Worm (Caenorhabditis elegans) whole organism, L4 larva: ENCODE measurements around the gene F59B10.3.

ENCODE experiments used
- D1046.2 ChIP-seq: fragments of 200-800 bp; sonication (Bioruptor generic); IDR thresholded peaks from 2 replicates; pipeline ENCODE4 v1.3.6; 2022; ENCODE audit warnings: missing genetic modification characterization, missing compliant biosample characterization
- F26F4.8 ChIP-seq: fragments of 200-800 bp; sonication (Bioruptor generic); conservative IDR thresholded peaks from 2 replicates; pipeline ENCODE4 v1.3.6; 2022; ENCODE audit warnings: missing genetic modification characterization, missing compliant biosample characterization
- F37D6.2 ChIP-seq: sonication (generic microtip); optimal IDR thresholded peaks from 2 replicates; lab custom pipeline; 2016; ENCODE audit warnings: mild to moderate bottlenecking, missing genetic modification characterization, missing compliant biosample characterization
- F44E2.7 ChIP-seq: fragments of 200-800 bp; sonication (Bioruptor generic); IDR thresholded peaks from 2 replicates; pipeline ENCODE4 v2.1.2; 2022; ENCODE audit warnings: missing genetic modification characterization, missing compliant biosample characterization
- F49E8.2 ChIP-seq: sonication (generic microtip); optimal IDR thresholded peaks from 2 replicates; lab custom pipeline; 2016; ENCODE audit warnings: missing compliant biosample characterization, mild to moderate bottlenecking, missing genetic modification characterization, borderline replicate concordance
- Y48G9A.11 ChIP-seq: fragments of 200-800 bp; sonication (Bioruptor generic); IDR thresholded peaks from 2 replicates; pipeline ENCODE4 v1.3.6; 2022; ENCODE audit warnings: missing genetic modification reagents, missing genetic modification characterization, missing compliant biosample characterization
- Y75B8A.6 ChIP-seq: fragments of 200-800 bp; sonication (Bioruptor generic); IDR thresholded peaks from 2 replicates; pipeline ENCODE4 v1.3.6; 2022; ENCODE audit warnings: missing genetic modification reagents, missing genetic modification characterization, missing compliant biosample characterization
- ZK337.2 ChIP-seq: fragments of 200-800 bp; sonication (Bioruptor generic); IDR thresholded peaks from 2 replicates; pipeline ENCODE4 v1.3.6; 2022; ENCODE audit warnings: missing genetic modification reagents, missing genetic modification characterization, missing compliant biosample characterization
- aha-1 ChIP-seq: fragments of 150-350 bp; peaks from one replicate; lab custom pipeline; 2014; ENCODE audit warnings: missing biosample characterization, missing genetic modification characterization
- arid-1 ChIP-seq: fragments of 200-800 bp; sonication (Bioruptor generic); conservative IDR thresholded peaks from 2 replicates; pipeline ENCODE4 v1.3.6; 2022; ENCODE audit warnings: missing genetic modification reagents, missing genetic modification characterization, missing compliant biosample characterization
- ceh-20 ChIP-seq: fragments of 200-800 bp; sonication (Bioruptor generic); IDR thresholded peaks from 2 replicates; pipeline ENCODE4 v1.3.6; 2022; ENCODE audit warnings: missing genetic modification reagents, missing genetic modification characterization, missing compliant biosample characterization
- cey-2 ChIP-seq: sonication (generic microtip); optimal IDR thresholded peaks from 3 replicates; lab custom pipeline; 2017; ENCODE audit warnings: missing genetic modification characterization, mild to moderate bottlenecking, missing compliant biosample characterization, antibody characterized with exemption, borderline replicate concordance; ENCODE audit not compliant: insufficient read depth
- daf-12 ChIP-seq: fragments of 150-350 bp; optimal IDR thresholded peaks from 2 replicates; lab custom pipeline; 2014; ENCODE audit warnings: missing biosample characterization, missing genetic modification reagents, missing genetic modification characterization
- daf-19 ChIP-seq: fragments of 200-800 bp; sonication (Bioruptor generic); conservative IDR thresholded peaks from 2 replicates; pipeline ENCODE4 v1.3.6; 2022; ENCODE audit warnings: missing genetic modification characterization, missing compliant biosample characterization
- dpl-1 ChIP-seq: fragments of 150-350 bp; optimal IDR thresholded peaks from 2 replicates; lab custom pipeline; 2014; ENCODE audit warnings: missing biosample characterization, missing genetic modification reagents, missing genetic modification characterization
- dve-1 ChIP-seq: sonication (generic microtip); optimal IDR thresholded peaks from 2 replicates; lab custom pipeline; 2017; ENCODE audit warnings: antibody characterized with exemption, mild to moderate bottlenecking, missing genetic modification characterization, missing compliant biosample characterization; ENCODE audit not compliant: insufficient read depth
- egl-27 ChIP-seq: sonication (generic microtip); optimal IDR thresholded peaks from 3 replicates; lab custom pipeline; 2017; ENCODE audit warnings: missing biosample characterization, missing genetic modification reagents, missing genetic modification characterization
- gei-8 ChIP-seq: fragments of 200-800 bp; sonication (Bioruptor generic); optimal IDR thresholded peaks from 2 replicates; lab custom pipeline; 2018; ENCODE audit warnings: mild to moderate bottlenecking, missing genetic modification characterization, missing compliant biosample characterization
- hif-1 ChIP-seq, 2 experiments: sonication (generic microtip); optimal IDR thresholded peaks; 2 replicates each; lab custom pipeline; 2016 to 2017; ENCODE audit warnings: missing compliant biosample characterization in 2 of 2, missing genetic modification characterization in 2 of 2, missing genetic modification reagents in 2 of 2, missing genotype in 2 of 2, mild to moderate bottlenecking in 1 of 2
- hlh-11 ChIP-seq: fragments of 200-800 bp; sonication (Bioruptor generic); optimal IDR thresholded peaks from 2 replicates; lab custom pipeline; 2018; ENCODE audit warnings: mild to moderate bottlenecking, missing genetic modification characterization, missing compliant biosample characterization
- hlh-30 ChIP-seq: sonication (generic microtip); optimal IDR thresholded peaks from 2 replicates; lab custom pipeline; 2017; ENCODE audit warnings: antibody characterized with exemption, mild to moderate bottlenecking, missing genetic modification characterization, missing compliant biosample characterization; ENCODE audit not compliant: insufficient read depth
- lin-13 ChIP-seq: fragments of 150-350 bp; optimal IDR thresholded peaks from 2 replicates; lab custom pipeline; 2014; ENCODE audit warnings: missing biosample characterization, missing genetic modification reagents, missing genetic modification characterization
- lir-3 ChIP-seq: sonication (generic microtip); optimal IDR thresholded peaks from 2 replicates; lab custom pipeline; 2016; ENCODE audit warnings: mild to moderate bottlenecking, missing genetic modification characterization, missing compliant biosample characterization
- madf-5 ChIP-seq, 2 experiments: fragments of 200-800 bp; sonication (Bioruptor generic); IDR thresholded peaks; 2 replicates each; pipeline ENCODE4 v1.3.6; 2022; ENCODE audit warnings: missing compliant biosample characterization in 2 of 2, missing genetic modification characterization in 2 of 2
- mxl-2 ChIP-seq: fragments of 200-800 bp; sonication (Bioruptor generic); conservative IDR thresholded peaks from 2 replicates; pipeline ENCODE4 v1.3.6; 2022; ENCODE audit warnings: missing genetic modification reagents, missing genetic modification characterization, missing compliant biosample characterization
- mxl-3 ChIP-seq: fragments of 200-800 bp; sonication (Bioruptor generic); optimal IDR thresholded peaks from 2 replicates; lab custom pipeline; 2018; ENCODE audit warnings: mild to moderate bottlenecking, missing genetic modification characterization, missing compliant biosample characterization
- nhr-10 ChIP-seq: fragments of 150-350 bp; optimal IDR thresholded peaks from 2 replicates; lab custom pipeline; 2014; ENCODE audit warnings: missing biosample characterization, missing genetic modification characterization
- nhr-102 ChIP-seq: sonication (generic microtip); optimal IDR thresholded peaks from 2 replicates; lab custom pipeline; 2016; ENCODE audit warnings: mild to moderate bottlenecking, missing genetic modification characterization, moderate library complexity, missing compliant biosample characterization
- nhr-11 ChIP-seq: fragments of 150-350 bp; optimal IDR thresholded peaks from 2 replicates; lab custom pipeline; 2014; ENCODE audit warnings: missing biosample characterization, missing genetic modification characterization
- nhr-111 ChIP-seq: fragments of 200-800 bp; sonication (Bioruptor generic); optimal IDR thresholded peaks from 2 replicates; lab custom pipeline; 2018; ENCODE audit warnings: mild to moderate bottlenecking, missing genetic modification characterization, missing compliant biosample characterization
- nhr-25 ChIP-seq: sonication (generic microtip); optimal IDR thresholded peaks from 2 replicates; lab custom pipeline; 2017; ENCODE audit warnings: missing genetic modification characterization, mild to moderate bottlenecking, missing compliant biosample characterization, antibody characterized with exemption, moderate library complexity, borderline replicate concordance; ENCODE audit not compliant: insufficient read depth
- nhr-28 ChIP-seq: fragments of 150-350 bp; optimal IDR thresholded peaks from 2 replicates; lab custom pipeline; 2014; ENCODE audit warnings: missing biosample characterization, missing genetic modification characterization
- nhr-41 ChIP-seq: fragments of 200-800 bp; sonication (Bioruptor generic); IDR thresholded peaks from 2 replicates; pipeline ENCODE4 v1.3.6; 2022; ENCODE audit warnings: missing genetic modification reagents, missing genetic modification characterization, missing compliant biosample characterization
- nhr-48 ChIP-seq: sonication (generic microtip); optimal IDR thresholded peaks from 2 replicates; lab custom pipeline; 2016; ENCODE audit warnings: mild to moderate bottlenecking, missing genetic modification characterization, missing compliant biosample characterization
- pqm-1 ChIP-seq: sonication (generic microtip); optimal IDR thresholded peaks from 2 replicates; lab custom pipeline; 2017; ENCODE audit warnings: missing biosample characterization, missing genetic modification characterization
- rbr-2 ChIP-seq: sonication (generic microtip); optimal IDR thresholded peaks from 2 replicates; lab custom pipeline; 2016; ENCODE audit warnings: missing genotype, missing genetic modification characterization, missing compliant biosample characterization
- saeg-2 ChIP-seq: fragments of 200-800 bp; sonication (Bioruptor generic); IDR thresholded peaks from 2 replicates; pipeline ENCODE4 v1.3.6; 2022; ENCODE audit warnings: missing genetic modification reagents, missing genetic modification characterization, missing compliant biosample characterization
- set-16 ChIP-seq: fragments of 200-800 bp; sonication (Bioruptor generic); IDR thresholded peaks from 2 replicates; pipeline ENCODE4 v1.3.6; 2022; ENCODE audit warnings: missing genetic modification reagents, missing genetic modification characterization, missing compliant biosample characterization
- snpc-1.2 ChIP-seq: fragments of 200-800 bp; sonication (Bioruptor generic); IDR thresholded peaks from 2 replicates; pipeline ENCODE4 v1.3.6; 2022; ENCODE audit warnings: missing genetic modification reagents, missing genetic modification characterization, missing compliant biosample characterization
- snpc-4 ChIP-seq: fragments of 150-350 bp; optimal IDR thresholded peaks from 2 replicates; lab custom pipeline; 2014; ENCODE audit warnings: missing biosample characterization, missing genetic modification characterization
- tag-97 ChIP-seq: fragments of 200-800 bp; sonication (Bioruptor generic); IDR thresholded peaks from 2 replicates; pipeline ENCODE4 v1.3.6; 2022; ENCODE audit warnings: missing genetic modification characterization, missing compliant biosample characterization
- unc-130 ChIP-seq: sonication (generic microtip); optimal IDR thresholded peaks from 2 replicates; lab custom pipeline; 2016; ENCODE audit warnings: missing genetic modification reagents, missing genetic modification characterization, missing compliant biosample characterization
- unc-39 ChIP-seq: sonication (generic microtip); optimal IDR thresholded peaks from 2 replicates; lab custom pipeline; 2017; ENCODE audit warnings: missing biosample characterization, missing genetic modification characterization
- unc-62 ChIP-seq, 3 experiments: fragments of 150-350 bp in 1 of 3; sonication (generic microtip); optimal IDR thresholded peaks in 2 of 3; peaks in 1 of 3; 1 replicate in 1 of 3; 2 replicates in 2 of 3; lab custom pipeline; 2014 to 2017; ENCODE audit warnings: missing biosample characterization in 3 of 3, missing genetic modification characterization in 3 of 3, missing genetic modification reagents in 3 of 3, missing genotype in 1 of 3
- vab-7 ChIP-seq: fragments of 200-800 bp; sonication (Bioruptor generic); IDR thresholded peaks from 2 replicates; pipeline ENCODE4 v1.3.6; 2022; ENCODE audit warnings: missing genetic modification reagents, missing genetic modification characterization, missing compliant biosample characterization
- zag-1 ChIP-seq: fragments of 150-350 bp; optimal IDR thresholded peaks from 2 replicates; lab custom pipeline; 2014; ENCODE audit warnings: missing biosample characterization, missing genetic modification characterization
- zip-2 ChIP-seq: fragments of 150-350 bp; optimal IDR thresholded peaks from 2 replicates; lab custom pipeline; 2014; ENCODE audit warnings: missing biosample characterization, missing genetic modification characterization
- ztf-11 ChIP-seq: fragments of 150-350 bp; optimal IDR thresholded peaks from 2 replicates; lab custom pipeline; 2014; ENCODE audit warnings: missing biosample characterization, missing genetic modification characterization
- ztf-7 ChIP-seq: fragments of 150-350 bp; optimal IDR thresholded peaks from 2 replicates; lab custom pipeline; 2014; ENCODE audit warnings: missing biosample characterization, missing genetic modification characterization

Gene F59B10.3

DNA sequence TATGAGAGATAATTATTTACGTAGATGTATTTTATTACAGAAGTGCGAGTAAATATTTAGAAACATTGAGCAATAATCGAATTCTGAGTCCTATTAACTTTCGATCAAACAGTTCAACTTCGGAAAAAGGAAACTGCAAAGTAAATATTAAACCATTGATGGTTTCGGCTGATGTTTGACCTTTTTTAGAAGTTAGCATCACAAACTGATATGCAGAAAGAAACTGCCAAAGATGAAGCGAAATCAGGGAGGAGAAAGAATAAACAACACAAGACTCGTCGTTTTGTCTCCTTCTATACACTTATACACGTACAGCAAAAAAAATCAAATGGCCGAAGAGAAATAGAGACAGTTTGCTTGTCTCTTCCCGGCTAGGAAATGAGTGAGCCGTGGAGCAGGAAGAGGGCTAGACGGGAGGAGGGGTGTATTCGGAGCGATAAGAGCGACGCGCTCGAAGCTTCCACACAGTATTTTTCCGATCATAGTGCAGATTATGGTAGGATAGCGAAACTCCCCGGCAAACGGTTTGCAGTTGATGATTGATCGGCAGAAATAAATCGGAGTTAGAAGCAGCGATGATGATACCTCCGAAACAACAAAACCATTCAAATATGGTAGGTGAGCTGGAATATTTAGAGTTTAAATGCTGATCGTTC is 46.3 kb downstream of the F59B10.3 start (continued):
- TF ChIP-seq mxl-3 (no peak), nhr-10 (tag; lab: Kevin White, UChicago) (peak; percentile 31), madf-5 (GFP tag; IDR thresholded peaks at IDR 0.05; lab: Robert Waterston, UW) (no peak), unc-130 (GFP tag; lab: Kevin White, UChicago) (no peak), Y75B8A.6 (GFP tag; lab: Robert Waterston, UW) (no peak), set-16 (GFP tag; lab: Robert Waterston, UW) (peak; percentile 47; the same call in 1 of the 2 replicates), F49E8.2 (no peak), arid-1 (GFP tag; lab: Robert Waterston, UW) (no peak), ztf-7 (tag; lab: Kevin White, UChicago) (no peak), aha-1 (peak; percentile 8), zip-2 (no peak), ztf-11 (tag; lab: Kevin White, UChicago) (no peak), D1046.2 (GFP tag; lab: Robert Waterston, UW) (no peak), nhr-28 (tag; lab: Kevin White, UChicago) (peak; percentile 16), mxl-2 (GFP tag; lab: Robert Waterston, UW) (no peak), F44E2.7 (GFP tag; lab: Robert Waterston, UW) (no peak), daf-19 (GFP tag; lab: Robert Waterston, UW) (peak; percentile 69; the same call in 1 of the 2 replicates), ceh-20 (GFP tag; lab: Robert Waterston, UW) (no peak), nhr-111 (GFP tag; lab: Kevin White, UChicago) (no peak), nhr-25 (tag; lab: Kevin White, UChicago) (no peak), tag-97 (GFP tag; lab: Robert Waterston, UW) (no peak), lir-3 (tag; lab: Kevin White, UChicago) (no peak), zag-1 (tag; lab: Kevin White, UChicago) (no peak), nhr-41 (GFP tag; lab: Robert Waterston, UW) (0 out of 2 replicates have a peak, but pooled peaks have one; percentile 24), snpc-1.2 (GFP tag; lab: Robert Waterston, UW) (no peak), lin-13 (no peak), dpl-1 (GFP tag; lab: Kevin White, UChicago) (no peak)

DNA sequence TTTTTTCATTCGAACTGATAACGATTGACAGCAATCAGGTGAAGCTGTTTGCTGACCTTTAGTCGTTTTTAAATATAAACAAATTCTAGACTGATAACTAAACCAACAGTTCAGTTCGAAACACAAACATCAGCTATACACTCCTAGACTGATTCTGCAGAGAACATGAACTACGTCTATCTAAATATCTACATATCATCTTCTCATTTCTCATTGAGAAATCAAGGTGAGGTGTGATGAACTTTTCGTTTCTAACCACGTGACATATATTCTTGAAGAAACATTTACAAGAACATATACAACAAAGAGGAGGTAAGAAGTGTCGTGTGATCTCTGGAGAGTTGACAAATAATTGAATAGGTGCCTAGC is 46.8 kb downstream of the F59B10.3 start:
- no peak for TF ChIP-seq snpc-4
- no peak for TF ChIP-seq nhr-102 (tag; lab: Kevin White, UChicago)
- peak; percentile 29 for TF ChIP-seq nhr-11 (tag; lab: Kevin White, UChicago)
- no peak for TF ChIP-seq nhr-10 (tag; lab: Kevin White, UChicago)
- TF ChIP-seq ZK337.2 (GFP tag; lab: Robert Waterston, UW): no peak
- TF ChIP-seq F37D6.2 (tag; lab: Kevin White, UChicago): no peak
- TF ChIP-seq F26F4.8 (GFP tag; lab: Robert Waterston, UW): no peak
- TF ChIP-seq unc-62 (GFP tag; optimal IDR thresholded peaks at IDR 0.05 in 1 of 2; lab: Kevin White, UChicago): peak in 1 of 2 experiments; percentile 70
- no peak for TF ChIP-seq unc-62 (tag; optimal IDR thresholded peaks at IDR 0.05; lab: Kevin White, UChicago)
- TF ChIP-seq unc-39 (tag; lab: Kevin White, UChicago): no peak
- peak; percentile 0 for TF ChIP-seq nhr-48 (tag; lab: Kevin White, UChicago)
- TF ChIP-seq rbr-2 (tag; lab: Kevin White, UChicago): no peak
- peak; percentile 26 for TF ChIP-seq pqm-1 (tag; lab: Kevin White, UChicago)
- TF ChIP-seq Y48G9A.11 (GFP tag; lab: Robert Waterston, UW): no peak
- peak; percentile 2 for TF ChIP-seq mxl-3
- no peak for TF ChIP-seq egl-27
- peak; percentile 87 for TF ChIP-seq nhr-28 (tag; lab: Kevin White, UChicago)
- TF ChIP-seq hlh-11: peak; percentile 53
- TF ChIP-seq hlh-30: peak; percentile 94
- TF ChIP-seq dve-1 (tag; lab: Kevin White, UChicago): peak; percentile 85
- TF ChIP-seq hif-1 (tag; optimal IDR thresholded peaks at IDR 0.05; lab: Kevin White, UChicago): peak in 1 of 2 experiments; percentile 3
- TF ChIP-seq gei-8: no peak
- TF ChIP-seq saeg-2 (GFP tag; lab: Robert Waterston, UW): no peak
- no peak for TF ChIP-seq vab-7
- TF ChIP-seq daf-12 (tag; lab: Kevin White, UChicago): no peak
- TF ChIP-seq cey-2: peak; percentile 38
